Worm (Caenorhabditis elegans) whole organism, L4/young adult: ENCODE results near the gene aly-3.

Experiments used
- W03F9.2 ChIP-seq: fragments of 150-350 bp; optimal IDR thresholded peaks from 2 replicates; lab custom pipeline; 2014; ENCODE audit warnings: missing biosample characterization, missing genetic modification characterization
- dao-5 ChIP-seq: sonication (generic microtip); optimal IDR thresholded peaks from 2 replicates; lab custom pipeline; 2016; ENCODE audit warnings: missing genotype, missing genetic modification characterization, moderate library complexity, missing compliant biosample characterization
- him-1 ChIP-seq: sonication (generic microtip); optimal IDR thresholded peaks from 2 replicates; lab custom pipeline; 2016; ENCODE audit warnings: missing genotype, missing genetic modification reagents, missing genetic modification characterization, missing compliant biosample characterization

DNA sequence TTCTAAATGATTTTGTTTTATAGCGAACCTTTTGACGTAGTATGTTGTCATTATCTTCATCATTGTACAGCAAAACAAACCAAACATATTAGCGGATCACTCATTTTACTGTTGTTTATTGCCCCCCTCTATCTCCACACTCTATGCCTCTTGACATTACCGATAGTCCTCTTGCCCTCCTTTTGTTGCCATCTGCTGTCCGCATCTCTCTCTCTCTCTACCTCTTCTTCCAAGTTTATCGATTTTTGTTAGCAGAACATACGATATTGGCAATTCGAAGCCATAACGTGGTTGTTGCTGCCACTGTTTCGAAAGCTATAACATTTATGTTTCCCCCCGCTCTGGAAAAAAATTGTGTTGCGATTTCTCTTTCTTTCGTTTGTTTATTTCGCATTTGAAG, 34.8 kb downstream of the aly-3 start:
- TF ChIP-seq him-1 (tag; lab: Kevin White, UChicago) (no peak), W03F9.2 (tag; lab: Kevin White, UChicago) (no peak), dao-5 (tag; lab: Kevin White, UChicago) (no peak)
